Fruit fly (Drosophila melanogaster): ENCODE data around the gene CG32755.

CG32755 gene

DNA sequence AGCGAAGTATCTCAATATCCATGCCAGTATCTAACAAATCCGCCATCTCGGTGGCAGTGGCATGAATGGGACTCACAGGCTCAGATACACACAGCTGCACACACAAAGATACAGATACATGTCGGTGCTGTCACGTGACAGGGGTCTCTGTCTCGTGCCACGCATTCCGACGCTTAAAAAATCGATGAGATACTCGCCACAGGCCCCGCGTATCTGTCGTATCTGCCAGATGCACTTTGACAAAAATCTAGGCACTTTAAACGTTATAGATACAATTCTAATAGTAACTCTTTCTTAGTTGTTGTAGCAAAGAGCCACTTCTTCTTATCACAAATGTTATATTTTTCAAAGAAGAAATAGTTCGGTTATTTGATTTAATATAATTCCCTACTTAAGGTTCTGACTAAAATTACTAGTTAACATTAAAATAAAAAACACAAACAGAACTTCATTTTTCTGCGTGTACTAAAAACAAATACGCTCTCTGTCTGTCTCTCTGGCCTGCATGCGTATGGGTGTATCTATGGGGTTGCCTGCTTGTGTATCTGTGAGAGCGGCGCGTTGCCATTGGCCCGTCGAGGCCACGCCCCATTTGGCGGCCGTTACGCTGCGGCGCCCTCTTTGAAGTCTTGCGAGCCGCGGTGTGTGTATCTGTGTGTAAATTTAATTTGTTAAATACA, 50.8 kb downstream of the CG32755 start, which contains the start of gene CG4766 (continued):
- peak; percentile 75 for TF ChIP-seq ind (GFP tag; optimal IDR thresholded peaks at IDR 0.05)
- TF ChIP-seq Nf-YC (tag; optimal IDR thresholded peaks at IDR 0.05) = peak; percentile 97
- peak; percentile 79 for TF ChIP-seq sisA (GFP tag; IDR thresholded peaks at IDR 0.05)
- peak; percentile 82 for TF ChIP-seq CG8359 (GFP tag; optimal IDR thresholded peaks at IDR 0.05; ENCODE audit: borderline replicate concordance)
- TF ChIP-seq Myb (GFP tag; optimal IDR thresholded peaks at IDR 0.05) = peak; percentile 66
- peak; percentile 49 for TF ChIP-seq CG6854 (GFP tag; optimal IDR thresholded peaks at IDR 0.05)
- no peak for TF ChIP-seq aop (GFP tag; IDR thresholded peaks at IDR 0.05)
- TF ChIP-seq CG34422 (GFP tag; IDR thresholded peaks at IDR 0.05) = peak; percentile 72; the same call in 2 of the 3 replicates
- peak; percentile 48 for TF ChIP-seq CG3065 (GFP tag; optimal IDR thresholded peaks at IDR 0.05)
- 0 out of 3 replicates have a peak, but pooled peaks have one; percentile 46 for TF ChIP-seq CG3726 (GFP tag; IDR thresholded peaks at IDR 0.05)
- peak; percentile 86 for TF ChIP-seq jumu (GFP tag; optimal IDR thresholded peaks at IDR 0.05)
- TF ChIP-seq kni (GFP tag; optimal IDR thresholded peaks at IDR 0.05) = peak; percentile 83
- peak; percentile 46 for TF ChIP-seq gro (GFP tag; optimal IDR thresholded peaks at IDR 0.05)
- TF ChIP-seq CHES-1-like (GFP tag; optimal IDR thresholded peaks at IDR 0.05) = peak; percentile 86
- peak; percentile 94 for TF ChIP-seq CG10979 (tag; optimal IDR thresholded peaks at IDR 0.05)
- TF ChIP-seq C15 (GFP tag; IDR thresholded peaks at IDR 0.05) = peak; percentile 54; the same call in 1 of the 3 replicates
- no peak for TF ChIP-seq CG14965 (GFP tag; optimal IDR thresholded peaks at IDR 0.05; ENCODE audit: borderline replicate concordance)
- peak; percentile 62; the same call in 1 of the 2 replicates for TF ChIP-seq esg (GFP tag; conservative IDR thresholded peaks at IDR 0.05)
- peak; percentile 70 for TF ChIP-seq Asciz (GFP tag; optimal IDR thresholded peaks at IDR 0.05)
- peak; percentile 74 for TF ChIP-seq CG12219 (GFP tag; optimal IDR thresholded peaks at IDR 0.05)
- peak; percentile 91 for TF ChIP-seq CG31441 (GFP tag; IDR thresholded peaks at IDR 0.05)
- peak; percentile 60 to 87 for TF ChIP-seq bsh (GFP tag; optimal IDR thresholded peaks at IDR 0.05)
- peak; percentile 90 for TF ChIP-seq Ssrp (tag; optimal IDR thresholded peaks at IDR 0.05)
- TF ChIP-seq org-1 (GFP tag; optimal IDR thresholded peaks at IDR 0.05) = peak; percentile 84
- TF ChIP-seq Ets65A (GFP tag) = peak; percentile 84
- TF ChIP-seq so (GFP tag; IDR thresholded peaks at IDR 0.05) = peak; percentile 80; the same call in 1 of the 3 replicates
- TF ChIP-seq NC2β (GFP tag; optimal IDR thresholded peaks at IDR 0.05) = peak; percentile 87
- TF ChIP-seq Hmr (GFP tag; optimal IDR thresholded peaks at IDR 0.05) = peak; percentile 79
- TF ChIP-seq slou (GFP tag; optimal IDR thresholded peaks at IDR 0.05) = peak; percentile 56
- no peak for TF ChIP-seq Tbp (GFP tag; optimal IDR thresholded peaks at IDR 0.05)
- TF ChIP-seq onecut (GFP tag; IDR thresholded peaks at IDR 0.05) = peak; percentile 91
- TF ChIP-seq CG7271 (tag; optimal IDR thresholded peaks at IDR 0.05) = peak; percentile 59
- no peak for TF ChIP-seq CG11560 (tag; IDR thresholded peaks at IDR 0.05)
- no peak for TF ChIP-seq sr (GFP tag; IDR thresholded peaks at IDR 0.05)
- TF ChIP-seq disco-r (GFP tag; optimal IDR thresholded peaks at IDR 0.05) = peak; percentile 77
- TF ChIP-seq HLHmδ (GFP tag; optimal IDR thresholded peaks at IDR 0.05) = peak; percentile 96
- TF ChIP-seq CG42726 (GFP tag; IDR thresholded peaks at IDR 0.05; ENCODE audit: partially characterized antibody) = no peak
- TF ChIP-seq CG10274 (GFP tag; optimal IDR thresholded peaks at IDR 0.05) = peak; percentile 36
- no peak for TF ChIP-seq crol (GFP tag; IDR thresholded peaks at IDR 0.05)
- peak; percentile 83 for TF ChIP-seq CG4328 (GFP tag; optimal IDR thresholded peaks at IDR 0.05)
- TF ChIP-seq CG32772 (GFP tag; IDR thresholded peaks at IDR 0.05) = peak; percentile 62
- TF ChIP-seq CG9609 (GFP tag; optimal IDR thresholded peaks at IDR 0.05) = peak; percentile 76
- peak; percentile 48 for TF ChIP-seq ab (GFP tag; optimal IDR thresholded peaks at IDR 0.05)
- TF ChIP-seq CG1529 (GFP tag; optimal IDR thresholded peaks at IDR 0.05) = peak; percentile 84
- TF ChIP-seq CG4730 (GFP tag; IDR thresholded peaks at IDR 0.05) = peak; percentile 47; the same call in 1 of the 2 replicates
- TF ChIP-seq ato (GFP tag; IDR thresholded peaks at IDR 0.05; ENCODE audit: partially characterized antibody) = no peak
- peak in 1 of 2 experiments; percentile 51 for TF ChIP-seq pan (optimal IDR thresholded peaks at IDR 0.05)
- TF ChIP-seq pan (GFP tag; optimal IDR thresholded peaks at IDR 0.05 in 1 of 2, IDR thresholded peaks at IDR 0.05 in 1 of 2) = peak in 1 of 2 experiments; percentile 80
- TF ChIP-seq CG5180 (GFP tag; optimal IDR thresholded peaks at IDR 0.05) = peak; percentile 72
- no peak for TF ChIP-seq pita (GFP tag; optimal IDR thresholded peaks at IDR 0.05)

All from whole organism, embryonic.